Worm (Caenorhabditis elegans): ENCODE measurements around the gene C49F5.3.
A peak's percentile ranks its signal among the peaks of the same experiment; 100 is the strongest.

The C49F5.3 gene

DNA sequence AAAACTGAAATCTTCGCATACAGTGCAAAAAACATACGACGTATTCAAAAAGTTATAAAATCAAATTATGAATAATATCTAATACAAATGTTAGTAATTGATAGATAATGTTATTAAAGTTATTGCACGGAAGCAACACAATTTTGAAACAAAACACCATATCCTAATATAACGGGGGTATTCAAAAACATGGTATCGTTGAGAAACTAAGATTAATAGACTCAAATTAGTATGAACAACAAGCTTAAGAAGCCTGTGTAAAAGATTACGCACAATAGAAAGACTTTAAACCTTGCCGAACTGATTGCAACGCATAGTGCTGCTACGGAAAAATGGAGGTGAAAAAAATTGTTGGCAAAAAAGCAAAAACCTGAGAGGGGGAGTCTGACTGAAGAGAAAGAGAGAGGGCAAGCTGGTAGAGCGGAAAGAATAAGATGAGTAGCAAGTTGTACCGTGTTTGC is 22.1 kb upstream of the C49F5.3 start, which contains the start of gene sma-5:
sma-5 (minus strand) TSS at position 51 of the 461 bp plus-strand sequence.
- peak in 1 of 2 experiments; percentile 65 for TF ChIP-seq unc-62 (GFP tag; optimal IDR thresholded peaks at IDR 0.05 in 1 of 2)
- TF ChIP-seq unc-62 (tag; optimal IDR thresholded peaks at IDR 0.05): no peak
- no peak for TF ChIP-seq D1046.2 (GFP tag; IDR thresholded peaks at IDR 0.05)
- no peak for TF ChIP-seq T20F7.1 (GFP tag; optimal IDR thresholded peaks at IDR 0.05)
- no peak for TF ChIP-seq ztf-7 (tag; optimal IDR thresholded peaks at IDR 0.05)
- no peak for TF ChIP-seq nhr-42 (GFP tag; IDR thresholded peaks at IDR 0.05)
- no peak for TF ChIP-seq egl-43 (GFP tag; IDR thresholded peaks at IDR 0.05)
- TF ChIP-seq hmg-1.1 (GFP tag; IDR thresholded peaks at IDR 0.05): no peak
- TF ChIP-seq lin-38 (GFP tag; IDR thresholded peaks at IDR 0.05): no peak
- TF ChIP-seq lin-29 (GFP tag; IDR thresholded peaks at IDR 0.05): no peak
- TF ChIP-seq aha-1 (tag): peak; percentile 51
- no peak for TF ChIP-seq fos-1 (tag; optimal IDR thresholded peaks at IDR 0.05)
- no peak for TF ChIP-seq lsy-2 (tag; optimal IDR thresholded peaks at IDR 0.05)
- TF ChIP-seq nhr-28 (tag; optimal IDR thresholded peaks at IDR 0.05): no peak
- no peak for TF ChIP-seq egl-27 (tag; optimal IDR thresholded peaks at IDR 0.05)
- no peak for TF ChIP-seq nhr-111 (GFP tag; optimal IDR thresholded peaks at IDR 0.05)

DNA sequence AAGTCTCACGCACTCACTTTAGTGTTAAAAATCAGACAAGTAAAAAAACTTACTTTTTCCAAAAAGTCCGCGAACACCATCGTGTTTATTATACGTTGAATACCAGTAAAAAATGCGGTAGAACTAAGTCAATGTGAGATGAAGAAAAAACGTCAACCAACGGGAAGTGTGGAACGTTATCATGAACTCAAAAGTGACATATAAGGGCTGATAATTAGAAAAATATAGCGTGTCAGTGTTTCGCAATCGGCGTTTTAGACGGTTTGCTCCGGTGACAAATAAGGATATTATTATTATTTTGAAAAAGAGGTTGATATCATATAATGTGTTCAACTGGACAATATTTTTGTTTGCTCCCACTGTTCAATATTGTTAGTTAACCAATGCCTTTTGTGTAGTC is 21.5 kb upstream of the C49F5.3 start:
- 0 out of 2 replicates have a peak, but pooled peaks have one; percentile 17 for TF ChIP-seq tra-1 (GFP tag; IDR thresholded peaks at IDR 0.05)
- no peak for TF ChIP-seq T26A8.4 (GFP tag; IDR thresholded peaks at IDR 0.05)
- TF ChIP-seq dmd-6 (GFP tag; IDR thresholded peaks at IDR 0.05): peak; percentile 72
- no peak for TF ChIP-seq nhr-102 (tag; optimal IDR thresholded peaks at IDR 0.05)
- TF ChIP-seq daf-16 (GFP tag; optimal IDR thresholded peaks at IDR 0.05): no peak
- TF ChIP-seq daf-16 (tag; optimal IDR thresholded peaks at IDR 0.05): peak; percentile 91
- TF ChIP-seq dve-1 (tag; optimal IDR thresholded peaks at IDR 0.05; ENCODE audit: insufficient read depth): peak; percentile 8
- TF ChIP-seq ztf-11 (tag; optimal IDR thresholded peaks at IDR 0.05): no peak
- no peak for TF ChIP-seq arid-1 (GFP tag; conservative IDR thresholded peaks at IDR 0.05)
- TF ChIP-seq pqm-1 (tag; optimal IDR thresholded peaks at IDR 0.05): peak; percentile 51
- TF ChIP-seq madf-5 (GFP tag; IDR thresholded peaks at IDR 0.05): no peak
- TF ChIP-seq aly-2 (tag; optimal IDR thresholded peaks at IDR 0.05): no peak
- TF ChIP-seq mes-2 (tag; optimal IDR thresholded peaks at IDR 0.05; ENCODE audit: poor library complexity, severe bottlenecking): no peak
- TF ChIP-seq hlh-11 (tag; optimal IDR thresholded peaks at IDR 0.05): peak; percentile 63
- no peak for TF ChIP-seq unc-39 (tag; optimal IDR thresholded peaks at IDR 0.05)
- TF ChIP-seq nhr-28 (tag; optimal IDR thresholded peaks at IDR 0.05): peak; percentile 8
- TF ChIP-seq saeg-2 (GFP tag; IDR thresholded peaks at IDR 0.05): no peak
- no peak for TF ChIP-seq aha-1 (tag)
- TF ChIP-seq nhr-11 (tag; optimal IDR thresholded peaks at IDR 0.05): no peak
- no peak for TF ChIP-seq F37D6.2 (tag; optimal IDR thresholded peaks at IDR 0.05)

DNA sequence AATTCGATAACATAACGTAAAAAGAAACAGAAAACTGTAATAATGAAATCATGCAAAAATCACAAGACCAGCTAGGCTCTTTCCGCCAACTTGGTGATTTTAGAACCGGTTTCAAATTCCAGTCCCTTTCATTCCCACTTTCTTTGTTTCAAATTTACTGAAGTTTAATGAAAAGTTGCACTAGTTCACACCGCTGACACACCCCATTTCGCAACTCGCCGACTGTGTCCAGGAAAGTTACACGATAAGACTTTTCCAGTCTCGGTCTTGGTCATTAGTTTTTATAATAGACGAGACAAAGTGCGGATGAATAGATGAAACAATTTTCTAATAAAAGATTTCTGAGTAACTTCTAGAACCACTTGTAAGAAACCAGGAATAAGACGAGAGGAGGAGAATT is 20.5 kb upstream of the C49F5.3 start:
- no peak for TF ChIP-seq ces-1 (GFP tag; optimal IDR thresholded peaks at IDR 0.05)
- TF ChIP-seq aha-1 (tag): no peak
- TF ChIP-seq F26F4.8 (GFP tag; conservative IDR thresholded peaks at IDR 0.05): no peak
- TF ChIP-seq pqm-1 (tag; optimal IDR thresholded peaks at IDR 0.05): peak; percentile 21
- no peak for TF ChIP-seq ama-1 (optimal IDR thresholded peaks at IDR 0.05)
- no peak for TF ChIP-seq tra-1 (GFP tag; IDR thresholded peaks at IDR 0.05)
- no peak for TF ChIP-seq mxl-3 (GFP tag; optimal IDR thresholded peaks at IDR 0.05)
- no peak for TF ChIP-seq T26A8.4 (GFP tag; IDR thresholded peaks at IDR 0.05)
- no peak for TF ChIP-seq lsy-2 (tag; optimal IDR thresholded peaks at IDR 0.05)
- no peak for TF ChIP-seq F44E2.7 (GFP tag; IDR thresholded peaks at IDR 0.05)
- TF ChIP-seq duxl-1 (tag; optimal IDR thresholded peaks at IDR 0.05; ENCODE audit: poor library complexity): no peak
- TF ChIP-seq attf-4 (tag; optimal IDR thresholded peaks at IDR 0.05): no peak
- no peak for TF ChIP-seq ceh-28 (tag; optimal IDR thresholded peaks at IDR 0.05)
- no peak for TF ChIP-seq arid-1 (GFP tag; conservative IDR thresholded peaks at IDR 0.05)
- TF ChIP-seq hlh-11 (tag; optimal IDR thresholded peaks at IDR 0.05): peak; percentile 20
- TF ChIP-seq hif-1 (tag; optimal IDR thresholded peaks at IDR 0.05): no peak
- no peak for TF ChIP-seq nhr-25 (tag; optimal IDR thresholded peaks at IDR 0.05; ENCODE audit: borderline replicate concordance, insufficient read depth)
- no peak for TF ChIP-seq dpl-1 (GFP tag; optimal IDR thresholded peaks at IDR 0.05)
- TF ChIP-seq ztf-7 (tag; optimal IDR thresholded peaks at IDR 0.05): no peak
- no peak for TF ChIP-seq hmg-1.1 (GFP tag; IDR thresholded peaks at IDR 0.05)
- peak; percentile 1 for TF ChIP-seq nhr-28 (tag; optimal IDR thresholded peaks at IDR 0.05)
- TF ChIP-seq daf-16 (GFP tag; optimal IDR thresholded peaks at IDR 0.05): no peak
- TF ChIP-seq daf-16 (tag; optimal IDR thresholded peaks at IDR 0.05): peak; percentile 33
- TF ChIP-seq unc-62 (GFP tag; optimal IDR thresholded peaks at IDR 0.05 in 1 of 2): peak in 1 of 2 experiments; percentile 38
- no peak for TF ChIP-seq unc-62 (tag; optimal IDR thresholded peaks at IDR 0.05)
- no peak for TF ChIP-seq ZK337.2 (GFP tag; IDR thresholded peaks at IDR 0.05)
- TF ChIP-seq spr-1 (tag; optimal IDR thresholded peaks at IDR 0.05): no peak
- no peak for TF ChIP-seq R02D3.7 (tag; optimal IDR thresholded peaks at IDR 0.05)
